Fruit fly (Drosophila melanogaster): ENCODE results near the gene CG15734.

DNA sequence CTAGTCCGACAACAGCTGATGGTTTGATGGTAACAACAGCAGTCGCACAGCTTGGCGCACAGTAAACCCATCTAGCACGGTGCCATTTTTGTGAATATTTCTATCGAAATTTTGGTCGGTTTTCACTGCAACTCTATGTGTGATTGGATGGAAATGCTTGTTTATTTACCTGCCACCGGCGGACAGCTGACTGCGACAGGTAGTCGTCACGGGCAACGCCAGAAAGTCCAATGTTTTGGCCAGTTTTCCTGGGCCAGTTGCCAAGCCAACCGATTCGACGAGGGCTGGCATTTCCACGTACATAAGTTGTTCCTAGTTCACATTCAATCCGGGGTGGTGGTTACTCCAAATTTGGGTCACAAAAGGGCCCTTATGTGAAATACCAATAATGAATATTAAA is 16.9 kb upstream of the CG15734 start, which contains the start of gene CG11356:
- TF ChIP-seq Side (GFP tag; optimal IDR thresholded peaks at IDR 0.05) (no peak), CG10543 (GFP tag; optimal IDR thresholded peaks at IDR 0.05) (no peak), unpg (GFP tag; optimal IDR thresholded peaks at IDR 0.05) (no peak), grn (GFP tag; optimal IDR thresholded peaks at IDR 0.05) (no peak), CG16863 (GFP tag; optimal IDR thresholded peaks at IDR 0.05) (no peak), Dref (GFP tag; IDR thresholded peaks at IDR 0.05) (no peak), slbo (GFP tag; IDR thresholded peaks at IDR 0.05) (no peak), Doc3 (GFP tag; IDR thresholded peaks at IDR 0.05; ENCODE audit: partially characterized antibody) (no peak), HHEX (GFP tag; optimal IDR thresholded peaks at IDR 0.05) (no peak), CG9797 (GFP tag; optimal IDR thresholded peaks at IDR 0.05) (no peak), CTCF (GFP tag; optimal IDR thresholded peaks at IDR 0.05) (no peak)

Data from whole organism, embryonic.